Fruit fly (Drosophila melanogaster): ENCODE measurements around the gene GMF.

The GMF gene

dm6 chr2L:16274100-16274499 is 28.7 kb downstream of the GMF start:
- TF ChIP-seq EcR (GFP tag; optimal IDR thresholded peaks at IDR 0.05) (peak; percentile 75), CG8301 (tag; optimal IDR thresholded peaks at IDR 0.05) (no peak), fd96Ca (GFP tag; IDR thresholded peaks at IDR 0.05) (peak; percentile 46; the same call in 1 of the 3 replicates), gl (tag; optimal IDR thresholded peaks at IDR 0.05) (no peak), CG17806 (tag; optimal IDR thresholded peaks at IDR 0.05) (no peak), Ets98B (GFP tag; IDR thresholded peaks at IDR 0.05) (no peak; the same call in 1 of the 2 replicates), CG32121 (GFP tag; IDR thresholded peaks at IDR 0.05) (peak; percentile 62), CG15710 (tag; optimal IDR thresholded peaks at IDR 0.05) (no peak), rn (GFP tag; IDR thresholded peaks at IDR 0.05) (no peak), CG9948 (tag; optimal IDR thresholded peaks at IDR 0.05) (no peak), CG4496 (GFP tag; IDR thresholded peaks at IDR 0.05) (peak; percentile 44; the same call in 2 of the 3 replicates), Pif1B (GFP tag; optimal IDR thresholded peaks at IDR 0.05) (peak; percentile 21)

dm6 chr2L:16273439-16273838 is 29.3 kb downstream of the GMF start:
- TF ChIP-seq fd96Ca (GFP tag; IDR thresholded peaks at IDR 0.05) (no peak), CG34367 (tag; optimal IDR thresholded peaks at IDR 0.05) (no peak), CG15710 (tag; optimal IDR thresholded peaks at IDR 0.05) (no peak), rn (GFP tag; IDR thresholded peaks at IDR 0.05) (no peak), CG12605 (GFP tag; IDR thresholded peaks at IDR 0.05) (no peak), gl (tag; optimal IDR thresholded peaks at IDR 0.05) (no peak), CG8301 (tag; optimal IDR thresholded peaks at IDR 0.05) (no peak), CG8159 (tag; optimal IDR thresholded peaks at IDR 0.05) (no peak), Snoo (tag; optimal IDR thresholded peaks at IDR 0.05) (no peak)

DNA sequence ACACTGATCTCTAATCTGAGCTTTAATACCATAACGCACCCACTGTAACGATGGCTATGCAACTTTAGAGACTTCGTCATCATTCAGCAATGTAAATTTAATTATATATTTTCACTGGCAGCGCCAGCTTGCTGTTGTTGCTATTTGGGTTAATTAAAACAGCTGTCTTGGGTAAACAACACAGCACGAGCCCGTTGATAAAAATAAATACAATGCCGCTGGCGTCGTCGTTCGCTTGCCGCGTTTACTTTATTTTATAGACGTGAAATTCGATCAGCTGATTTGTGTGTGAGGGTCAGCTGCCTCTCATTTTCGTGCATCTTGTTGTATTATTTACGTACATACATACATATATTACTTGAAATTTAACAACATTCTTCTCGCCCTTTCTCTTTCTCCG is 30.0 kb downstream of the GMF start:
- TF ChIP-seq CG34367 (tag; optimal IDR thresholded peaks at IDR 0.05): no peak
- no peak for TF ChIP-seq EcR (GFP tag; optimal IDR thresholded peaks at IDR 0.05)
- no peak for TF ChIP-seq CG12605 (GFP tag; IDR thresholded peaks at IDR 0.05)

DNA sequence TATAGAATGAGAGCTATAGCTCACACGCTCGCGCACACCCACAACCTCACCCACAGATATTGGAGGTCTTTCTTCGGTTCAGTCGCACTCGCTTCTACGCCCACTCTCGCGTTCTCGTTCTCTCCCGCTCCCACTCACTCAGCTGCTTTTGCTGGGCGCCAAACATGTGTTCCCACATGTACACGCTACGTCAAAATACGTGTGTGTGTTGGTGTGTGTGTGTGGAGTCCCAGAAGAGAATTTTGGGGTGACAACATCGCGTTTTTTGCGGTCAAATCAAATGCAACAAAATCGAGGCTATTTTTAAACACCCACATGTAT is 31.3 kb downstream of the GMF start:
- TF ChIP-seq CG13204 (GFP tag; optimal IDR thresholded peaks at IDR 0.05) (peak; percentile 57), EcR (GFP tag; optimal IDR thresholded peaks at IDR 0.05) (peak; percentile 62), CG17806 (tag; optimal IDR thresholded peaks at IDR 0.05) (no peak)

DNA sequence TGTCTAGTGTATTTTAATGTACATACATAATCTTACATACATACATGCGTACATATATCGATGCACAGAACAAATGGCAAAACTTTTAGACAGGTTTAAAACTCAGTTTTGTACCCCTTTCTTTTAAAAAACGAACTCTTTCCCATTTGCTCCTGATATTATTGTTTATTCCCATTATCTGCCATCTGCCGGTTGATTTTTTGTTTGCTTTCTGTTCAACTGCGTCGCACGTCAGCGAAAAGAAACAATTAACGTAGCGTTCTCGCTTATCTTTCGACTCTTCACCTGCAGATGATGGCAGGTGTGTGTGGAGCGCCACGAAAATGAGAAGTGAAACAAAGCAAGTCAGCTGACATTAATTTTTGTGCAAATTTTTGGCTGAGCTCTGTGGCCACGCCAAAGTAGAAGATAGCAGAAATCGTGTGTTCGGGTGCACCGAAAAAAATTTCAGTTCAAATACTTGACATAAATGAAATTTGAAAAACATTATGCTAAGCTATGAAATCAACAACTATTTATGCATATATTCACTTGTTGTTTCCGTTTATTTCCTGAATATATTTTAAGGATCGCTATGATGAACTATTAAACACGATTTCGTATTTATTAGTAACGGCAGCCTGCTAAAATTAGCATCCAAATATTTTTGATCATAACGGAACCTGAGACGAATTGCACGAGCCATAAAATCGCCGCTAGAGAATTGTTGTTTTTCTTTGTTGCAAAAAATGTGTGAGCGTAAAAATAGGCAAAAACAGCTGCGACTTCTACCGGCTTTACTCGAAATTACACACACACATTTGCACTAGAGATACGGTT is 31.9 kb downstream of the GMF start:
- TF ChIP-seq rn (GFP tag; IDR thresholded peaks at IDR 0.05): no peak
- TF ChIP-seq Pif1A (GFP tag; optimal IDR thresholded peaks at IDR 0.05): peak; percentile 7
- TF ChIP-seq CG14655 (GFP tag; optimal IDR thresholded peaks at IDR 0.05): peak; percentile 44
- no peak for TF ChIP-seq CG12605 (GFP tag; IDR thresholded peaks at IDR 0.05)
- TF ChIP-seq CG8301 (tag; optimal IDR thresholded peaks at IDR 0.05): peak; percentile 59
- no peak for TF ChIP-seq EcR (GFP tag; optimal IDR thresholded peaks at IDR 0.05)
- TF ChIP-seq CG17806 (tag; optimal IDR thresholded peaks at IDR 0.05): no peak

- TF ChIP-seq CG9948 (tag; optimal IDR thresholded peaks at IDR 0.05) (no peak), CG32121 (GFP tag; IDR thresholded peaks at IDR 0.05) (no peak), CG8301 (tag; optimal IDR thresholded peaks at IDR 0.05) (peak; percentile 26), Pif1B (GFP tag; optimal IDR thresholded peaks at IDR 0.05) (no peak), CG14655 (GFP tag; optimal IDR thresholded peaks at IDR 0.05) (peak; percentile 61), CG34367 (tag; optimal IDR thresholded peaks at IDR 0.05) (peak; percentile 49), CG12605 (GFP tag; IDR thresholded peaks at IDR 0.05) (no peak), gl (tag; optimal IDR thresholded peaks at IDR 0.05) (peak; percentile 74), Pif1A (GFP tag; optimal IDR thresholded peaks at IDR 0.05) (peak; percentile 21), CG15710 (tag; optimal IDR thresholded peaks at IDR 0.05) (peak; percentile 32), CG17806 (tag; optimal IDR thresholded peaks at IDR 0.05) (no peak), CG4496 (GFP tag; IDR thresholded peaks at IDR 0.05) (no peak), Ets98B (GFP tag; IDR thresholded peaks at IDR 0.05) (no peak), CG10348 (GFP tag; IDR thresholded peaks at IDR 0.05) (no peak), rn (GFP tag; IDR thresholded peaks at IDR 0.05) (no peak), CG13204 (GFP tag; optimal IDR thresholded peaks at IDR 0.05) (peak; percentile 55), D1 (tag; optimal IDR thresholded peaks at IDR 0.05) (no peak), CG8159 (tag; optimal IDR thresholded peaks at IDR 0.05) (peak; percentile 55), EcR (GFP tag; optimal IDR thresholded peaks at IDR 0.05) (peak; percentile 82), fd96Ca (GFP tag; IDR thresholded peaks at IDR 0.05) (no peak), Snoo (tag; optimal IDR thresholded peaks at IDR 0.05) (peak; percentile 83)
These were observed 33.3 kb downstream of the GMF start for dm6 chr2L:16269232-16270134.

Measured in whole organism, pupa.